Worm (Caenorhabditis elegans) whole organism, midembryonic: ENCODE data around the gene C55A1.7.

Source experiments
- T22C8.4 ChIP-seq: fragments of 200-800 bp; sonication (Bioruptor generic); IDR thresholded peaks from 2 replicates; pipeline ENCODE4 v1.3.6; 2022; ENCODE audit warnings: missing genetic modification characterization, missing compliant biosample characterization
- cog-1 ChIP-seq: sonication (generic microtip); optimal IDR thresholded peaks from 2 replicates; lab custom pipeline; 2016; ENCODE audit warnings: missing genetic modification characterization, missing compliant biosample characterization
- klf-2 ChIP-seq: fragments of 200-800 bp; sonication (Bioruptor generic); conservative IDR thresholded peaks from 2 replicates; pipeline ENCODE4 v1.3.6; 2022; ENCODE audit warnings: missing genetic modification reagents, missing genetic modification characterization, missing compliant biosample characterization
- ref-1 ChIP-seq: fragments of 200-800 bp; sonication (Bioruptor generic); conservative IDR thresholded peaks from 2 replicates; pipeline ENCODE4 v1.3.6; 2022; ENCODE audit warnings: missing genetic modification reagents, missing genetic modification characterization, missing compliant biosample characterization

DNA sequence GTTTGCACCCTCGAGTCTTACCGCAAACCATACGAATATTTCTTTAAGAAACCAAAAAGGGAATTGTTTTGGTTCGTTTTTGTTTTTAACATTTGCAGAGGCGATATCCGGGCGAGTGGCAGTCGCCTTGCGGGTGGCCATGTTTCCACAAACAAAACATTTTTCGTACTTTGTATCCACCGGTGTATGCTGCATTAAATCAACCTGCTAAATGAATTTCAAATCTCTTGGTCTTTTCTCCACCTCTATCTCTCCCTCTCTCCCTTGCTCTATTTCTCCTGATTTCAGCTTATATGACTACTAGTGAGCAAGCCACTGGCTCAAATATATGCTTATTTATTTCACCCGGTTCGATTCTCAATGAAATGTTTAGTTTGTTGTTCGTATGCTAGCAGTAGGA is 29.8 kb upstream of the C55A1.7 start, which contains the start of gene nhr-52:
- TF ChIP-seq T22C8.4 (GFP tag; lab: Robert Waterston, UW) (no peak), cog-1 (tag; lab: Kevin White, UChicago) (no peak), klf-2 (GFP tag; lab: Robert Waterston, UW) (no peak), ref-1 (GFP tag; lab: Robert Waterston, UW) (no peak)
